Worm (Caenorhabditis elegans): ENCODE results near the gene mans-4.

DNA sequence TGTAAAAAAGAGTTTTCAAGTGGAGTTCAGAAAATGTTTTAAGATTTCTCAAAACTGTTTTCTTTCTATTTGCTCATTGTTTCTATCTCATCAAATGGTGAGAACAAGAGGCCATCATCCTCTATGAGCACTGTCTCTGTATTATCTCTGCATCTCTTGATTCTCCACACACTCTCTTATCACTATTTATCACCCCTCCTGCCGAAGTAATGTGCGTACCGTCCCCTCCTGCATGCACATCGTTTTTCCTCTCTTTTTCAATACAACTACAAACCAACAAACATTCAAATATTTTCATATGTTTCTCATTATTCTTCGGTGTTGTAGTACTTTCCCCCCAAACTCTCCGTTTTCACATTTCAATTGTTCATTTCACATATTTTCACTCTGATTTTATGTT, 38.1 kb upstream of the mans-4 start:
- TF ChIP-seq tab-1 (GFP tag; IDR thresholded peaks at IDR 0.05), result no peak
- no peak for TF ChIP-seq klf-2 (GFP tag; conservative IDR thresholded peaks at IDR 0.05)
- TF ChIP-seq ztf-23 (GFP tag; IDR thresholded peaks at IDR 0.05), result no peak
- TF ChIP-seq T22C8.4 (GFP tag; IDR thresholded peaks at IDR 0.05), result no peak
- no peak for TF ChIP-seq cog-1 (tag; optimal IDR thresholded peaks at IDR 0.05)
- no peak for TF ChIP-seq ztf-29 (GFP tag; IDR thresholded peaks at IDR 0.05)
- TF ChIP-seq flt-1 (GFP tag; IDR thresholded peaks at IDR 0.05), result no peak
- TF ChIP-seq ref-1 (GFP tag; conservative IDR thresholded peaks at IDR 0.05), result no peak
- TF ChIP-seq med-1 (GFP tag; optimal IDR thresholded peaks at IDR 0.05; ENCODE audit: insufficient read depth), result no peak
